Worm (Caenorhabditis elegans) whole organism, L2 larva: ENCODE data around the gene zfp-3.

Experiments used
- ZK546.5 ChIP-seq: sonication (generic microtip); optimal IDR thresholded peaks from 2 replicates; lab custom pipeline; 2017; ENCODE audit warnings: missing biosample characterization, missing genetic modification characterization
- ama-1 ChIP-seq: fragments of 150-350 bp; optimal IDR thresholded peaks from 2 replicates; lab custom pipeline; 2018; ENCODE audit warnings: inconsistent platforms
- elt-1 ChIP-seq: fragments of 150-350 bp; optimal IDR thresholded peaks from 2 replicates; lab custom pipeline; 2014; ENCODE audit warnings: missing biosample characterization, missing genetic modification characterization
- gmeb-1 ChIP-seq: fragments of 150-350 bp; optimal IDR thresholded peaks from 2 replicates; lab custom pipeline; 2014; ENCODE audit warnings: missing biosample characterization, missing genetic modification characterization
- nhr-237 ChIP-seq: fragments of 150-350 bp; optimal IDR thresholded peaks from 2 replicates; lab custom pipeline; 2014; ENCODE audit warnings: missing biosample characterization, missing genetic modification characterization
- snpc-4 ChIP-seq: fragments of 150-350 bp; optimal IDR thresholded peaks from 2 replicates; lab custom pipeline; 2014; ENCODE audit warnings: missing biosample characterization, missing genetic modification characterization
- unc-39 ChIP-seq: fragments of 150-350 bp; optimal IDR thresholded peaks from 2 replicates; lab custom pipeline; 2014; ENCODE audit warnings: missing biosample characterization, missing genetic modification characterization
- ztf-4 ChIP-seq: fragments of 150-350 bp; optimal IDR thresholded peaks from 2 replicates; lab custom pipeline; 2014; ENCODE audit warnings: missing biosample characterization, missing genetic modification characterization

ce11 chrX:1438925-1439324, 7.5 kb downstream of the zfp-3 start:
- TF ChIP-seq elt-1 (tag; lab: Kevin White, UChicago): no peak
- no peak for TF ChIP-seq ztf-4
- TF ChIP-seq unc-39 (tag; lab: Kevin White, UChicago): no peak
- TF ChIP-seq gmeb-1: no peak
- no peak for TF ChIP-seq ama-1 (lab: Kevin White, UChicago)
- TF ChIP-seq nhr-237 (tag; lab: Kevin White, UChicago): no peak
- no peak for TF ChIP-seq ZK546.5 (tag; lab: Kevin White, UChicago)
- TF ChIP-seq snpc-4 (tag; lab: Kevin White, UChicago): no peak
